Fruit fly (Drosophila melanogaster): ENCODE measurements around the gene CBP.
A peak's percentile ranks its signal among the peaks of the same experiment; 100 is the strongest.

Gene CBP

dm6 chrX:7302329-7302728 lies 34.8 kb upstream of the CBP start:
- TF ChIP-seq CG8301 (tag; optimal IDR thresholded peaks at IDR 0.05) (peak; percentile 87), Snoo (tag; optimal IDR thresholded peaks at IDR 0.05) (peak; percentile 92), CG32121 (GFP tag; IDR thresholded peaks at IDR 0.05) (peak; percentile 58), rn (GFP tag; IDR thresholded peaks at IDR 0.05) (peak; percentile 75), Pif1A (GFP tag; optimal IDR thresholded peaks at IDR 0.05) (peak; percentile 92), fd96Ca (GFP tag; IDR thresholded peaks at IDR 0.05) (peak; percentile 82), D1 (tag; optimal IDR thresholded peaks at IDR 0.05) (peak; percentile 68), CG10348 (GFP tag; IDR thresholded peaks at IDR 0.05) (no peak), Ets98B (GFP tag; IDR thresholded peaks at IDR 0.05) (peak; percentile 75), CG8159 (tag; optimal IDR thresholded peaks at IDR 0.05) (peak; percentile 96), CG17806 (tag; optimal IDR thresholded peaks at IDR 0.05) (peak; percentile 96), CG4496 (GFP tag; IDR thresholded peaks at IDR 0.05) (peak; percentile 92), Pif1B (GFP tag; optimal IDR thresholded peaks at IDR 0.05) (peak; percentile 79), EcR (GFP tag; optimal IDR thresholded peaks at IDR 0.05) (peak; percentile 9), CG9948 (tag; optimal IDR thresholded peaks at IDR 0.05) (peak; percentile 96), CG13204 (GFP tag; optimal IDR thresholded peaks at IDR 0.05) (peak; percentile 67), CG34367 (tag; optimal IDR thresholded peaks at IDR 0.05) (peak; percentile 96), CG12605 (GFP tag; IDR thresholded peaks at IDR 0.05) (peak; percentile 83), CG15710 (tag; optimal IDR thresholded peaks at IDR 0.05) (peak; percentile 96), gl (tag; optimal IDR thresholded peaks at IDR 0.05) (peak; percentile 89), CG14655 (GFP tag; optimal IDR thresholded peaks at IDR 0.05) (peak; percentile 93)

dm6 chrX:7303848-7304427 lies 33.2 kb upstream of the CBP start:
- TF ChIP-seq EcR (GFP tag; optimal IDR thresholded peaks at IDR 0.05): peak; percentile 62
- TF ChIP-seq CG4496 (GFP tag; IDR thresholded peaks at IDR 0.05): peak; percentile 20; the same call in 1 of the 3 replicates
- no peak for TF ChIP-seq CG13204 (GFP tag; optimal IDR thresholded peaks at IDR 0.05)

dm6 chrX:7304798-7305447 lies 32.2 kb upstream of the CBP start:
- TF ChIP-seq CG8159 (tag; optimal IDR thresholded peaks at IDR 0.05): peak; percentile 20
- peak; percentile 23 for TF ChIP-seq CG14655 (GFP tag; optimal IDR thresholded peaks at IDR 0.05)
- TF ChIP-seq CG15710 (tag; optimal IDR thresholded peaks at IDR 0.05): peak; percentile 51
- no peak for TF ChIP-seq Ets98B (GFP tag; IDR thresholded peaks at IDR 0.05)
- no peak for TF ChIP-seq fd96Ca (GFP tag; IDR thresholded peaks at IDR 0.05)
- peak; percentile 43 for TF ChIP-seq Pif1B (GFP tag; optimal IDR thresholded peaks at IDR 0.05)
- TF ChIP-seq CG34367 (tag; optimal IDR thresholded peaks at IDR 0.05): peak; percentile 59
- peak; percentile 29 for TF ChIP-seq Snoo (tag; optimal IDR thresholded peaks at IDR 0.05)
- peak; percentile 44; the same call in 1 of the 2 replicates for TF ChIP-seq CG12605 (GFP tag; IDR thresholded peaks at IDR 0.05)
- no peak for TF ChIP-seq CG10348 (GFP tag; IDR thresholded peaks at IDR 0.05)
- peak; percentile 74 for TF ChIP-seq gl (tag; optimal IDR thresholded peaks at IDR 0.05)
- TF ChIP-seq Pif1A (GFP tag; optimal IDR thresholded peaks at IDR 0.05): peak; percentile 30
- TF ChIP-seq CG8301 (tag; optimal IDR thresholded peaks at IDR 0.05): no peak
- TF ChIP-seq CG9948 (tag; optimal IDR thresholded peaks at IDR 0.05): peak; percentile 31
- TF ChIP-seq EcR (GFP tag; optimal IDR thresholded peaks at IDR 0.05): peak; percentile 45
- no peak for TF ChIP-seq CG17806 (tag; optimal IDR thresholded peaks at IDR 0.05)
- peak; percentile 72 for TF ChIP-seq CG13204 (GFP tag; optimal IDR thresholded peaks at IDR 0.05)
- TF ChIP-seq D1 (tag; optimal IDR thresholded peaks at IDR 0.05): no peak
- no peak for TF ChIP-seq CG32121 (GFP tag; IDR thresholded peaks at IDR 0.05)
- no peak for TF ChIP-seq CG4496 (GFP tag; IDR thresholded peaks at IDR 0.05)
- no peak for TF ChIP-seq rn (GFP tag; IDR thresholded peaks at IDR 0.05)

dm6 chrX:7305753-7306338 lies 31.3 kb upstream of the CBP start:
- peak; percentile 62; the same call in 1 of the 2 replicates for TF ChIP-seq CG32121 (GFP tag; IDR thresholded peaks at IDR 0.05)
- TF ChIP-seq rn (GFP tag; IDR thresholded peaks at IDR 0.05): peak; percentile 70
- TF ChIP-seq Pif1B (GFP tag; optimal IDR thresholded peaks at IDR 0.05): peak; percentile 36
- TF ChIP-seq EcR (GFP tag; optimal IDR thresholded peaks at IDR 0.05): no peak
- peak; percentile 86 for TF ChIP-seq CG34367 (tag; optimal IDR thresholded peaks at IDR 0.05)
- peak; percentile 71 for TF ChIP-seq D1 (tag; optimal IDR thresholded peaks at IDR 0.05)
- TF ChIP-seq CG9948 (tag; optimal IDR thresholded peaks at IDR 0.05): peak; percentile 91
- TF ChIP-seq CG8301 (tag; optimal IDR thresholded peaks at IDR 0.05): peak; percentile 80
- TF ChIP-seq CG10348 (GFP tag; IDR thresholded peaks at IDR 0.05): peak; percentile 49; the same call in 1 of the 2 replicates
- TF ChIP-seq CG14655 (GFP tag; optimal IDR thresholded peaks at IDR 0.05): peak; percentile 92
- peak; percentile 93 for TF ChIP-seq CG8159 (tag; optimal IDR thresholded peaks at IDR 0.05)
- TF ChIP-seq fd96Ca (GFP tag; IDR thresholded peaks at IDR 0.05): peak; percentile 88
- TF ChIP-seq Pif1A (GFP tag; optimal IDR thresholded peaks at IDR 0.05): peak; percentile 71
- TF ChIP-seq gl (tag; optimal IDR thresholded peaks at IDR 0.05): peak; percentile 69
- TF ChIP-seq CG15710 (tag; optimal IDR thresholded peaks at IDR 0.05): peak; percentile 93
- TF ChIP-seq CG17806 (tag; optimal IDR thresholded peaks at IDR 0.05): peak; percentile 87
- TF ChIP-seq CG4496 (GFP tag; IDR thresholded peaks at IDR 0.05): peak; percentile 80
- peak; percentile 44 for TF ChIP-seq CG12605 (GFP tag; IDR thresholded peaks at IDR 0.05)
- no peak; the same call in none of the 2 replicates for TF ChIP-seq Ets98B (GFP tag; IDR thresholded peaks at IDR 0.05)
- TF ChIP-seq Snoo (tag; optimal IDR thresholded peaks at IDR 0.05): peak; percentile 90
- peak; percentile 82 for TF ChIP-seq CG13204 (GFP tag; optimal IDR thresholded peaks at IDR 0.05)
